Worm (Caenorhabditis elegans) whole organism, L4 larva: Measurements from ENCODE around the gene srxa-8.

ENCODE experiments used
- D1046.2 ChIP-seq: fragments of 200-800 bp; sonication (Bioruptor generic); IDR thresholded peaks from 2 replicates; pipeline ENCODE4 v1.3.6; 2022; ENCODE audit warnings: missing genetic modification characterization, missing compliant biosample characterization
- F26F4.8 ChIP-seq: fragments of 200-800 bp; sonication (Bioruptor generic); conservative IDR thresholded peaks from 2 replicates; pipeline ENCODE4 v1.3.6; 2022; ENCODE audit warnings: missing genetic modification characterization, missing compliant biosample characterization
- F44E2.7 ChIP-seq: fragments of 200-800 bp; sonication (Bioruptor generic); IDR thresholded peaks from 2 replicates; pipeline ENCODE4 v2.1.2; 2022; ENCODE audit warnings: missing genetic modification characterization, missing compliant biosample characterization
- F49E8.2 ChIP-seq: sonication (generic microtip); optimal IDR thresholded peaks from 2 replicates; lab custom pipeline; 2016; ENCODE audit warnings: missing compliant biosample characterization, mild to moderate bottlenecking, missing genetic modification characterization, borderline replicate concordance
- T20F7.1 ChIP-seq: fragments of 200-800 bp; sonication (Bioruptor generic); optimal IDR thresholded peaks from 2 replicates; lab custom pipeline; 2018; ENCODE audit warnings: mild to moderate bottlenecking, missing genetic modification characterization, missing compliant biosample characterization
- T26A8.4 ChIP-seq: fragments of 200-800 bp; sonication (Bioruptor generic); IDR thresholded peaks from 2 replicates; pipeline ENCODE4 v1.3.6; 2022; ENCODE audit warnings: missing genetic modification characterization, missing compliant biosample characterization
- Y105C5A.15 ChIP-seq: fragments of 200-800 bp; sonication (Bioruptor generic); IDR thresholded peaks from 2 replicates; pipeline ENCODE4 v1.3.6; 2022; ENCODE audit warnings: missing genetic modification characterization, missing compliant biosample characterization
- Y75B8A.6 ChIP-seq: fragments of 200-800 bp; sonication (Bioruptor generic); IDR thresholded peaks from 2 replicates; pipeline ENCODE4 v1.3.6; 2022; ENCODE audit warnings: missing genetic modification reagents, missing genetic modification characterization, missing compliant biosample characterization
- aha-1 ChIP-seq: fragments of 150-350 bp; peaks from one replicate; lab custom pipeline; 2014; ENCODE audit warnings: missing biosample characterization, missing genetic modification characterization
- attf-4 ChIP-seq: sonication (generic microtip); optimal IDR thresholded peaks from 3 replicates; lab custom pipeline; 2017; ENCODE audit warnings: missing biosample characterization, missing genetic modification characterization
- ceh-20 ChIP-seq: fragments of 200-800 bp; sonication (Bioruptor generic); IDR thresholded peaks from 2 replicates; pipeline ENCODE4 v1.3.6; 2022; ENCODE audit warnings: missing genetic modification reagents, missing genetic modification characterization, missing compliant biosample characterization
- ceh-32 ChIP-seq: sonication (generic microtip); optimal IDR thresholded peaks from 2 replicates; lab custom pipeline; 2016; ENCODE audit warnings: mild to moderate bottlenecking, missing genetic modification characterization, missing compliant biosample characterization; ENCODE audit not compliant: poor library complexity
- ceh-62 ChIP-seq: sonication (generic microtip); optimal IDR thresholded peaks from 2 replicates; lab custom pipeline; 2017; ENCODE audit warnings: missing biosample characterization, missing genetic modification characterization
- ceh-82 ChIP-seq: sonication (generic microtip); optimal IDR thresholded peaks from 2 replicates; lab custom pipeline; 2017; ENCODE audit warnings: missing biosample characterization, missing genetic modification characterization
- ces-1 ChIP-seq: fragments of 150-350 bp; sonication (generic microtip); optimal IDR thresholded peaks from 4 replicates; lab custom pipeline; 2014; ENCODE audit warnings: missing biosample characterization, missing genetic modification reagents, missing genetic modification characterization
- cey-2 ChIP-seq: sonication (generic microtip); optimal IDR thresholded peaks from 3 replicates; lab custom pipeline; 2017; ENCODE audit warnings: missing genetic modification characterization, mild to moderate bottlenecking, missing compliant biosample characterization, antibody characterized with exemption, borderline replicate concordance; ENCODE audit not compliant: insufficient read depth
- daf-12 ChIP-seq: fragments of 150-350 bp; optimal IDR thresholded peaks from 2 replicates; lab custom pipeline; 2014; ENCODE audit warnings: missing biosample characterization, missing genetic modification reagents, missing genetic modification characterization
- daf-19 ChIP-seq: fragments of 200-800 bp; sonication (Bioruptor generic); conservative IDR thresholded peaks from 2 replicates; pipeline ENCODE4 v1.3.6; 2022; ENCODE audit warnings: missing genetic modification characterization, missing compliant biosample characterization
- daf-8 ChIP-seq: fragments of 200-800 bp; sonication (Bioruptor generic); IDR thresholded peaks from 2 replicates; pipeline ENCODE4 v1.3.6; 2022; ENCODE audit warnings: missing genetic modification characterization, missing compliant biosample characterization
- duxl-1 ChIP-seq: sonication (generic microtip); optimal IDR thresholded peaks from 2 replicates; lab custom pipeline; 2016; ENCODE audit warnings: mild to moderate bottlenecking, missing genetic modification characterization, moderate library complexity, missing compliant biosample characterization; ENCODE audit not compliant: poor library complexity
- egl-27 ChIP-seq: sonication (generic microtip); optimal IDR thresholded peaks from 3 replicates; lab custom pipeline; 2017; ENCODE audit warnings: missing biosample characterization, missing genetic modification reagents, missing genetic modification characterization
- egl-43 ChIP-seq: fragments of 200-800 bp; sonication (Bioruptor generic); IDR thresholded peaks from 2 replicates; pipeline ENCODE4 v1.3.6; 2022; ENCODE audit warnings: missing genetic modification reagents, missing genetic modification characterization, missing compliant biosample characterization
- hif-1 ChIP-seq, 2 experiments: sonication (generic microtip); optimal IDR thresholded peaks; 2 replicates each; lab custom pipeline; 2016 to 2017; ENCODE audit warnings: missing compliant biosample characterization in 2 of 2, missing genetic modification characterization in 2 of 2, missing genetic modification reagents in 2 of 2, missing genotype in 2 of 2, mild to moderate bottlenecking in 1 of 2
- jun-1 ChIP-seq: fragments of 150-350 bp; optimal IDR thresholded peaks from 2 replicates; lab custom pipeline; 2014; ENCODE audit warnings: missing biosample characterization, missing genetic modification reagents, missing genetic modification characterization
- lin-1 ChIP-seq: fragments of 200-800 bp; sonication (Bioruptor generic); IDR thresholded peaks from 2 replicates; pipeline ENCODE4 v1.3.6; 2022; ENCODE audit warnings: missing genetic modification reagents, missing genetic modification characterization, missing compliant biosample characterization
- lin-15B ChIP-seq: fragments of 150-350 bp; sonication (generic microtip); optimal IDR thresholded peaks from 3 replicates; lab custom pipeline; 2014; ENCODE audit warnings: missing biosample characterization, missing genetic modification characterization
- lin-39 ChIP-seq: fragments of 150-350 bp; optimal IDR thresholded peaks from 2 replicates; lab custom pipeline; 2014; ENCODE audit warnings: missing biosample characterization, missing genetic modification reagents, missing genetic modification characterization
- lsy-2 ChIP-seq, 2 experiments: fragments of 150-350 bp in 1 of 2; sonication (generic microtip) in 1 of 2; optimal IDR thresholded peaks; 2 replicates each; lab custom pipeline; 2014 to 2017; ENCODE audit warnings: missing biosample characterization in 2 of 2, missing genetic modification characterization in 2 of 2
- mep-1 ChIP-seq: fragments of 150-350 bp; sonication (generic microtip); optimal IDR thresholded peaks from 3 replicates; lab custom pipeline; 2014; ENCODE audit warnings: missing biosample characterization, missing genetic modification characterization
- mxl-3 ChIP-seq: fragments of 200-800 bp; sonication (Bioruptor generic); optimal IDR thresholded peaks from 2 replicates; lab custom pipeline; 2018; ENCODE audit warnings: mild to moderate bottlenecking, missing genetic modification characterization, missing compliant biosample characterization
- nhr-102 ChIP-seq: sonication (generic microtip); optimal IDR thresholded peaks from 2 replicates; lab custom pipeline; 2016; ENCODE audit warnings: mild to moderate bottlenecking, missing genetic modification characterization, moderate library complexity, missing compliant biosample characterization
- nhr-11 ChIP-seq: fragments of 150-350 bp; optimal IDR thresholded peaks from 2 replicates; lab custom pipeline; 2014; ENCODE audit warnings: missing biosample characterization, missing genetic modification characterization
- nhr-237 ChIP-seq: sonication (generic microtip); optimal IDR thresholded peaks from 2 replicates; lab custom pipeline; 2017; ENCODE audit warnings: missing biosample characterization, missing genetic modification characterization
- nhr-25 ChIP-seq: sonication (generic microtip); optimal IDR thresholded peaks from 2 replicates; lab custom pipeline; 2017; ENCODE audit warnings: missing genetic modification characterization, mild to moderate bottlenecking, missing compliant biosample characterization, antibody characterized with exemption, moderate library complexity, borderline replicate concordance; ENCODE audit not compliant: insufficient read depth
- nhr-41 ChIP-seq: fragments of 200-800 bp; sonication (Bioruptor generic); IDR thresholded peaks from 2 replicates; pipeline ENCODE4 v1.3.6; 2022; ENCODE audit warnings: missing genetic modification reagents, missing genetic modification characterization, missing compliant biosample characterization
- nhr-48 ChIP-seq: sonication (generic microtip); optimal IDR thresholded peaks from 2 replicates; lab custom pipeline; 2016; ENCODE audit warnings: mild to moderate bottlenecking, missing genetic modification characterization, missing compliant biosample characterization
- nhr-6 ChIP-seq: fragments of 150-350 bp; optimal IDR thresholded peaks from 2 replicates; lab custom pipeline; 2014; ENCODE audit warnings: missing biosample characterization, missing genetic modification characterization
- nhr-76 ChIP-seq: fragments of 150-350 bp; optimal IDR thresholded peaks from 2 replicates; lab custom pipeline; 2014; ENCODE audit warnings: missing biosample characterization, missing genetic modification characterization
- php-3 ChIP-seq: fragments of 200-800 bp; sonication (Bioruptor generic); IDR thresholded peaks from 2 replicates; pipeline ENCODE4 v1.3.6; 2022; ENCODE audit warnings: missing genetic modification reagents, missing genetic modification characterization, missing compliant biosample characterization
- pqm-1 ChIP-seq: sonication (generic microtip); optimal IDR thresholded peaks from 2 replicates; lab custom pipeline; 2017; ENCODE audit warnings: missing biosample characterization, missing genetic modification characterization
- sdz-12 ChIP-seq: fragments of 200-800 bp; sonication (Bioruptor generic); optimal IDR thresholded peaks from 2 replicates; lab custom pipeline; 2018; ENCODE audit warnings: mild to moderate bottlenecking, missing genetic modification characterization, missing compliant biosample characterization
- snpc-4 ChIP-seq: fragments of 150-350 bp; optimal IDR thresholded peaks from 2 replicates; lab custom pipeline; 2014; ENCODE audit warnings: missing biosample characterization, missing genetic modification characterization
- spr-3 ChIP-seq: fragments of 200-800 bp; sonication (Bioruptor generic); optimal IDR thresholded peaks from 2 replicates; lab custom pipeline; 2018; ENCODE audit warnings: mild to moderate bottlenecking, missing genetic modification characterization, missing compliant biosample characterization
- tra-1 ChIP-seq: fragments of 200-800 bp; sonication (Bioruptor generic); IDR thresholded peaks from 2 replicates; pipeline ENCODE4 v1.3.6; 2022; ENCODE audit warnings: missing genetic modification reagents, missing genetic modification characterization, missing compliant biosample characterization
- unc-39 ChIP-seq: sonication (generic microtip); optimal IDR thresholded peaks from 2 replicates; lab custom pipeline; 2017; ENCODE audit warnings: missing biosample characterization, missing genetic modification characterization
- zfp-2 ChIP-seq: sonication (generic microtip); optimal IDR thresholded peaks from 2 replicates; lab custom pipeline; 2016; ENCODE audit warnings: mild to moderate bottlenecking, missing genetic modification characterization, missing compliant biosample characterization
- zfp-3 ChIP-seq: fragments of 200-800 bp; sonication (Bioruptor generic); conservative IDR thresholded peaks from 2 replicates; pipeline ENCODE4 v1.3.6; 2022; ENCODE audit warnings: missing genetic modification reagents, missing genetic modification characterization, missing compliant biosample characterization
- ztf-11 ChIP-seq: fragments of 150-350 bp; optimal IDR thresholded peaks from 2 replicates; lab custom pipeline; 2014; ENCODE audit warnings: missing biosample characterization, missing genetic modification characterization
- ztf-7 ChIP-seq: fragments of 150-350 bp; optimal IDR thresholded peaks from 2 replicates; lab custom pipeline; 2014; ENCODE audit warnings: missing biosample characterization, missing genetic modification characterization

srxa-8 gene

ce11 chrX:13350804-13351747, 42.4 kb upstream of the srxa-8 start, which contains the start of gene mxl-3 (continued):
- TF ChIP-seq ces-1 (GFP tag; lab: Kevin White, UChicago) (no peak), zfp-2 (tag; lab: Kevin White, UChicago) (no peak), ceh-62 (tag; lab: Kevin White, UChicago) (no peak), nhr-11 (tag; lab: Kevin White, UChicago) (peak; percentile 71), nhr-102 (tag; lab: Kevin White, UChicago) (no peak), F44E2.7 (GFP tag; lab: Robert Waterston, UW) (no peak), mep-1 (peak; percentile 73), nhr-48 (tag; lab: Kevin White, UChicago) (peak; percentile 84), ceh-32 (tag; lab: Kevin White, UChicago) (no peak), lsy-2 (tag; optimal IDR thresholded peaks at IDR 0.05; lab: Kevin White, UChicago) (peak in 1 of 2 experiments; percentile 65), ztf-7 (tag; lab: Kevin White, UChicago) (no peak), egl-43 (GFP tag; lab: Robert Waterston, UW) (no peak), jun-1 (tag; lab: Kevin White, UChicago) (no peak), T20F7.1 (no peak), spr-3 (GFP tag; lab: Kevin White, UChicago) (no peak), cey-2 (tag; lab: Kevin White, UChicago) (no peak), nhr-6 (tag; lab: Kevin White, UChicago) (peak; percentile 36), duxl-1 (peak; percentile 33), zfp-3 (GFP tag; lab: Robert Waterston, UW) (0 out of 2 replicates have a peak, but pooled peaks have one; percentile 55), hif-1 (tag; optimal IDR thresholded peaks at IDR 0.05; lab: Kevin White, UChicago) (peak in 1 of 2 experiments; percentile 66), pqm-1 (no peak), daf-8 (GFP tag; lab: Robert Waterston, UW) (no peak), Y75B8A.6 (GFP tag; lab: Robert Waterston, UW) (no peak), T26A8.4 (GFP tag; lab: Robert Waterston, UW) (no peak; the same call in 1 of the 2 replicates), attf-4 (no peak), nhr-41 (GFP tag; lab: Robert Waterston, UW) (no peak), lin-1 (GFP tag; lab: Robert Waterston, UW) (0 out of 2 replicates have a peak, but pooled peaks have one; percentile 19), nhr-76 (tag; lab: Kevin White, UChicago) (no peak), D1046.2 (GFP tag; lab: Robert Waterston, UW) (no peak), F49E8.2 (tag; lab: Kevin White, UChicago) (no peak), daf-19 (GFP tag; lab: Robert Waterston, UW) (no peak), aha-1 (peak; percentile 91), lin-15B (tag; lab: Kevin White, UChicago) (no peak), ceh-82 (tag; lab: Kevin White, UChicago) (no peak), unc-39 (tag; lab: Kevin White, UChicago) (no peak), nhr-25 (no peak), daf-12 (tag; lab: Kevin White, UChicago) (no peak), mxl-3 (GFP tag; lab: Kevin White, UChicago) (peak; percentile 97), ceh-20 (GFP tag; lab: Robert Waterston, UW) (0 out of 2 replicates have a peak, but pooled peaks have one; percentile 29), nhr-237 (tag; lab: Kevin White, UChicago) (no peak), sdz-12 (no peak), lin-39 (tag; lab: Kevin White, UChicago) (no peak), snpc-4 (no peak), Y105C5A.15 (GFP tag; lab: Robert Waterston, UW) (no peak), F26F4.8 (GFP tag; lab: Robert Waterston, UW) (no peak), ztf-11 (no peak), egl-27 (tag; lab: Kevin White, UChicago) (no peak), tra-1 (peak; percentile 40; the same call in 1 of the 2 replicates), php-3 (GFP tag; lab: Robert Waterston, UW) (peak; percentile 78)
